Worm (Caenorhabditis elegans): Measurements from ENCODE around the gene igdb-3.

DNA sequence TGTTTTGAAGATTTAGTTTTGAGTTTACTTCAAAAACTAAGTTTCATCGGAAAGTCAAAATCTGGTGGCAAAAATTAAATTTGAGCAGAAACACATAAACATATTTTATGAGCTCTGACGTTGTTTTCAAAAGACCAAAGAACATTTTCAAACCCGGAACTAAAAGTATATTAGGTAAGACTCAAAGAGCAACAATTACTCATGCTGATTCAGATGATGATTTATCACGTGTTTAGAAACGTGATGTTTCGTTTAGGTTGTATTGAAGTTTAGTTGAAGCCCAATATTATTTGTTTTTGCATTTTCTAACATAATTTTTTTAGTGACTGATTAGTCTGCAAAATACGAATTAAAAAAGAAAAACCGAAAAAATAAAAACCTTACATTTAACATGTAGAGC, 31.5 kb upstream of the igdb-3 start:
- TF ChIP-seq unc-39 (tag; optimal IDR thresholded peaks at IDR 0.05) (no peak), egl-27 (tag; optimal IDR thresholded peaks at IDR 0.05) (no peak), F13H6.1 (tag; optimal IDR thresholded peaks at IDR 0.05) (no peak), skn-1 (tag; optimal IDR thresholded peaks at IDR 0.05) (no peak), nhr-25 (tag; optimal IDR thresholded peaks at IDR 0.05) (no peak), lsy-2 (tag; optimal IDR thresholded peaks at IDR 0.05) (no peak), mbf-1 (tag; optimal IDR thresholded peaks at IDR 0.05) (no peak), ztf-1 (GFP tag; conservative IDR thresholded peaks at IDR 0.05) (no peak), alr-1 (tag; optimal IDR thresholded peaks at IDR 0.05) (no peak), elt-3 (tag; optimal IDR thresholded peaks at IDR 0.05) (no peak), blmp-1 (tag; optimal IDR thresholded peaks at IDR 0.05; ENCODE audit: insufficient read depth) (no peak)

All from whole organism, L2 larva.